Worm (Caenorhabditis elegans) whole organism, L4 larva: ENCODE data around the gene coa-1.

ENCODE experiments used
- F37D6.2 ChIP-seq: sonication (generic microtip); optimal IDR thresholded peaks from 2 replicates; lab custom pipeline; 2016; ENCODE audit warnings: mild to moderate bottlenecking, missing genetic modification characterization, missing compliant biosample characterization
- F44E2.7 ChIP-seq: fragments of 200-800 bp; sonication (Bioruptor generic); IDR thresholded peaks from 2 replicates; pipeline ENCODE4 v2.1.2; 2022; ENCODE audit warnings: missing genetic modification characterization, missing compliant biosample characterization
- R02D3.7 ChIP-seq: fragments of 150-350 bp; sonication (generic microtip); optimal IDR thresholded peaks from 3 replicates; lab custom pipeline; 2014; ENCODE audit warnings: missing biosample characterization, missing genetic modification characterization
- T20F7.1 ChIP-seq: fragments of 200-800 bp; sonication (Bioruptor generic); optimal IDR thresholded peaks from 2 replicates; lab custom pipeline; 2018; ENCODE audit warnings: mild to moderate bottlenecking, missing genetic modification characterization, missing compliant biosample characterization
- Y105C5A.15 ChIP-seq: fragments of 200-800 bp; sonication (Bioruptor generic); IDR thresholded peaks from 2 replicates; pipeline ENCODE4 v1.3.6; 2022; ENCODE audit warnings: missing genetic modification characterization, missing compliant biosample characterization
- Y48G9A.11 ChIP-seq: fragments of 200-800 bp; sonication (Bioruptor generic); IDR thresholded peaks from 2 replicates; pipeline ENCODE4 v1.3.6; 2022; ENCODE audit warnings: missing genetic modification reagents, missing genetic modification characterization, missing compliant biosample characterization
- Y5F2A.4 ChIP-seq: fragments of 200-800 bp; sonication (Bioruptor generic); optimal IDR thresholded peaks from 2 replicates; lab custom pipeline; 2018; ENCODE audit warnings: mild to moderate bottlenecking, missing genetic modification characterization, missing compliant biosample characterization
- ZK546.5 ChIP-seq, 2 experiments: sonication (generic microtip); optimal IDR thresholded peaks; 2 replicates each; lab custom pipeline; 2017; ENCODE audit warnings: missing biosample characterization in 2 of 2, missing genetic modification characterization in 2 of 2
- ama-1 ChIP-seq: fragments of 150-350 bp; optimal IDR thresholded peaks from 2 replicates; lab custom pipeline; 2014; ENCODE audit warnings: inconsistent platforms, mixed read lengths
- arid-1 ChIP-seq: fragments of 200-800 bp; sonication (Bioruptor generic); conservative IDR thresholded peaks from 2 replicates; pipeline ENCODE4 v1.3.6; 2022; ENCODE audit warnings: missing genetic modification reagents, missing genetic modification characterization, missing compliant biosample characterization
- ceh-20 ChIP-seq: fragments of 200-800 bp; sonication (Bioruptor generic); IDR thresholded peaks from 2 replicates; pipeline ENCODE4 v1.3.6; 2022; ENCODE audit warnings: missing genetic modification reagents, missing genetic modification characterization, missing compliant biosample characterization
- daf-12 ChIP-seq: fragments of 150-350 bp; optimal IDR thresholded peaks from 2 replicates; lab custom pipeline; 2014; ENCODE audit warnings: missing biosample characterization, missing genetic modification reagents, missing genetic modification characterization
- daf-16 ChIP-seq, 3 experiments: sonication (generic microtip); optimal IDR thresholded peaks; 2 replicates each; lab custom pipeline; 2016 to 2017; ENCODE audit warnings: missing genetic modification characterization in 3 of 3, missing genetic modification reagents in 3 of 3, mild to moderate bottlenecking in 2 of 3, missing compliant biosample characterization in 2 of 3, missing biosample characterization in 1 of 3, moderate library complexity in 1 of 3
- daf-8 ChIP-seq: fragments of 200-800 bp; sonication (Bioruptor generic); IDR thresholded peaks from 2 replicates; pipeline ENCODE4 v1.3.6; 2022; ENCODE audit warnings: missing genetic modification characterization, missing compliant biosample characterization
- fos-1 ChIP-seq: fragments of 150-350 bp; optimal IDR thresholded peaks from 2 replicates; lab custom pipeline; 2014; ENCODE audit warnings: missing biosample characterization, missing genetic modification characterization
- gei-8 ChIP-seq: fragments of 200-800 bp; sonication (Bioruptor generic); optimal IDR thresholded peaks from 2 replicates; lab custom pipeline; 2018; ENCODE audit warnings: mild to moderate bottlenecking, missing genetic modification characterization, missing compliant biosample characterization
- hmg-1.1 ChIP-seq: fragments of 200-800 bp; sonication (Bioruptor generic); IDR thresholded peaks from 2 replicates; pipeline ENCODE4 v1.3.6; 2022; ENCODE audit warnings: missing genetic modification reagents, missing genetic modification characterization, missing compliant biosample characterization
- lin-15B ChIP-seq: fragments of 150-350 bp; sonication (generic microtip); optimal IDR thresholded peaks from 3 replicates; lab custom pipeline; 2014; ENCODE audit warnings: missing biosample characterization, missing genetic modification characterization
- lir-3 ChIP-seq: sonication (generic microtip); optimal IDR thresholded peaks from 2 replicates; lab custom pipeline; 2016; ENCODE audit warnings: mild to moderate bottlenecking, missing genetic modification characterization, missing compliant biosample characterization
- mxl-2 ChIP-seq: fragments of 200-800 bp; sonication (Bioruptor generic); conservative IDR thresholded peaks from 2 replicates; pipeline ENCODE4 v1.3.6; 2022; ENCODE audit warnings: missing genetic modification reagents, missing genetic modification characterization, missing compliant biosample characterization
- nhr-237 ChIP-seq: sonication (generic microtip); optimal IDR thresholded peaks from 2 replicates; lab custom pipeline; 2017; ENCODE audit warnings: missing biosample characterization, missing genetic modification characterization
- nhr-41 ChIP-seq: fragments of 200-800 bp; sonication (Bioruptor generic); IDR thresholded peaks from 2 replicates; pipeline ENCODE4 v1.3.6; 2022; ENCODE audit warnings: missing genetic modification reagents, missing genetic modification characterization, missing compliant biosample characterization
- nhr-48 ChIP-seq: sonication (generic microtip); optimal IDR thresholded peaks from 2 replicates; lab custom pipeline; 2016; ENCODE audit warnings: mild to moderate bottlenecking, missing genetic modification characterization, missing compliant biosample characterization
- nhr-76 ChIP-seq: fragments of 150-350 bp; optimal IDR thresholded peaks from 2 replicates; lab custom pipeline; 2014; ENCODE audit warnings: missing biosample characterization, missing genetic modification characterization
- nhr-77 ChIP-seq: fragments of 150-350 bp; optimal IDR thresholded peaks from 2 replicates; lab custom pipeline; 2014; ENCODE audit warnings: missing biosample characterization, missing genetic modification characterization
- snpc-4 ChIP-seq: fragments of 150-350 bp; optimal IDR thresholded peaks from 2 replicates; lab custom pipeline; 2014; ENCODE audit warnings: missing biosample characterization, missing genetic modification characterization
- spr-1 ChIP-seq: sonication (generic microtip); optimal IDR thresholded peaks from 2 replicates; lab custom pipeline; 2016; ENCODE audit warnings: mild to moderate bottlenecking, missing genetic modification characterization, missing compliant biosample characterization
- spr-3 ChIP-seq: fragments of 200-800 bp; sonication (Bioruptor generic); optimal IDR thresholded peaks from 2 replicates; lab custom pipeline; 2018; ENCODE audit warnings: mild to moderate bottlenecking, missing genetic modification characterization, missing compliant biosample characterization
- unc-39 ChIP-seq: sonication (generic microtip); optimal IDR thresholded peaks from 2 replicates; lab custom pipeline; 2017; ENCODE audit warnings: missing biosample characterization, missing genetic modification characterization
- vab-7 ChIP-seq: fragments of 200-800 bp; sonication (Bioruptor generic); IDR thresholded peaks from 2 replicates; pipeline ENCODE4 v1.3.6; 2022; ENCODE audit warnings: missing genetic modification reagents, missing genetic modification characterization, missing compliant biosample characterization
- zag-1 ChIP-seq: fragments of 150-350 bp; optimal IDR thresholded peaks from 2 replicates; lab custom pipeline; 2014; ENCODE audit warnings: missing biosample characterization, missing genetic modification characterization
- zfp-3 ChIP-seq: fragments of 200-800 bp; sonication (Bioruptor generic); conservative IDR thresholded peaks from 2 replicates; pipeline ENCODE4 v1.3.6; 2022; ENCODE audit warnings: missing genetic modification reagents, missing genetic modification characterization, missing compliant biosample characterization
- zip-11 ChIP-seq: fragments of 200-800 bp; sonication (Bioruptor generic); IDR thresholded peaks from 2 replicates; pipeline ENCODE4 v1.3.6; 2022; ENCODE audit warnings: missing genetic modification characterization, missing compliant biosample characterization
- ztf-11 ChIP-seq: fragments of 150-350 bp; optimal IDR thresholded peaks from 2 replicates; lab custom pipeline; 2014; ENCODE audit warnings: missing biosample characterization, missing genetic modification characterization

The coa-1 gene

DNA sequence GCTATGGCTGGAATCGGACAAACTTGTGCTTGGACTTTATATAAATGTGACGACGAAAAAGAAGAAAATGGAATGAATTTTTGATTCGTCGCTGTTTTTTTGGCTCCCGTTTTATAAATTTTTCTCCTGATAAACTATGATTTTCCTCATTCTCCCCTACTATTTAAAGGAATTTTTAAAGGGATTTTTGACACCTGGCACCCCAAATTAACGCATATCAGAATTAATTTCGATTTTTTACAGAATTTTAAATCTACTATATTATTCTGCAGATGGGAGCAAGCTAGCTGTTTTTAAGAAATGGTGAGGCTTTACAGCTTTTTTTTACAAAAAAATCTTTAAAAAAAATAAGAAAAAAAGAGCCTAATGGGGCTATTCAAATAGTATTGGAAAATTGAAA, at the start of gene coa-1:
Gene coa-1 (plus strand): TSS at position 301 of the 400 bp plus-strand sequence.
- TF ChIP-seq ztf-11: no peak

DNA sequence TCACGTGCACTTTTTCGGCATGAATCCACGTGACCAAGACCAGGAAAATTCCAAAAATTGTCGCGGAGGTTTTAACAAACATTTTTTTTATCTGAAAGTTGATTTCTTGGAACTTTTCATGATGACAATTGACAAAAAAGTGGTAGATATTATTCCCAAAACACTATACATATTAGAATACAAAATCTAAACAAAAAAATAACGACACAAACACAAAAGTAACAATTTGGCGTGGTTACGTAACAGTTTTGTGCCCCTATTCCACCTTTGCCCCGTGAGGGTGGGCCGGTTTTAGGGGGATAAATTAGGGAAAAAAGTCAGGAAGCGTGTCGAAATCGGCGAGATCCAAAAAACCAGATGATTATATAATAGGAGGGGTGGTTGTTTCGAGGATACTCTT, 47.3 kb upstream of the coa-1 start, which contains the start of gene gegf-1:
Gene gegf-1 (minus strand): TSS at position 101 of the 400 bp plus-strand sequence.
- TF ChIP-seq R02D3.7 (tag; lab: Kevin White, UChicago) (no peak), ZK546.5 (tag; optimal IDR thresholded peaks at IDR 0.05; lab: Kevin White, UChicago) (no peak), lin-15B (no peak), nhr-41 (GFP tag; lab: Robert Waterston, UW) (no peak), nhr-237 (no peak), snpc-4 (no peak), Y48G9A.11 (GFP tag; lab: Robert Waterston, UW) (no peak), zag-1 (tag; lab: Kevin White, UChicago) (no peak), daf-12 (tag; lab: Kevin White, UChicago) (no peak), lir-3 (tag; lab: Kevin White, UChicago) (no peak), gei-8 (GFP tag; lab: Kevin White, UChicago) (no peak), nhr-76 (no peak), mxl-2 (GFP tag; lab: Robert Waterston, UW) (no peak), Y5F2A.4 (GFP tag; lab: Kevin White, UChicago) (no peak), T20F7.1 (GFP tag; lab: Kevin White, UChicago) (no peak), vab-7 (GFP tag; lab: Robert Waterston, UW) (no peak), nhr-77 (tag; lab: Kevin White, UChicago) (no peak)

DNA sequence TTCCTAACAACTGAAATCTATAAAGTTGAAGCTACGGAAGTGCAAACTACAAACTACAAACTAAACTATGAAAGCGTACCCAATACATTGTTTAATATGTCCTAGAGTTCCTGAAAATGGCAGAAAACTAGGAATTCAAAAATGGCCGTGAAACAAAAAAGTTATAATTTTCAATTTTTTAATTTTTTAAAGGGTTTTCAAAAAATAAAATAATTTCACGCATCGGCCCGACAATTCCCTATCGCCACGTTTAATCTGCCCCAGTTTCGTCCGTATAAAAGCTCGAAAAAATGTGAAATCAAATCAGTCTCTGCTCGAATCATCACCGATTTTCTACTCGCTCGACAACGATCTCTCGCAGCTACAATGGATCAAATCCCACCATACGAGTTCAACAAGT, 46.4 kb upstream of the coa-1 start, which contains the start of gene Y38C1AA.7:
Gene Y38C1AA.7 (plus strand): TSS at position 301 of the 400 bp plus-strand sequence.
- TF ChIP-seq daf-12 (tag; lab: Kevin White, UChicago) (no peak), Y105C5A.15 (GFP tag; lab: Robert Waterston, UW) (no peak), F44E2.7 (GFP tag; lab: Robert Waterston, UW) (no peak), hmg-1.1 (no peak), spr-3 (GFP tag; lab: Kevin White, UChicago) (no peak)
- TF ChIP-seq, all 104 proteins: peak for 0

DNA sequence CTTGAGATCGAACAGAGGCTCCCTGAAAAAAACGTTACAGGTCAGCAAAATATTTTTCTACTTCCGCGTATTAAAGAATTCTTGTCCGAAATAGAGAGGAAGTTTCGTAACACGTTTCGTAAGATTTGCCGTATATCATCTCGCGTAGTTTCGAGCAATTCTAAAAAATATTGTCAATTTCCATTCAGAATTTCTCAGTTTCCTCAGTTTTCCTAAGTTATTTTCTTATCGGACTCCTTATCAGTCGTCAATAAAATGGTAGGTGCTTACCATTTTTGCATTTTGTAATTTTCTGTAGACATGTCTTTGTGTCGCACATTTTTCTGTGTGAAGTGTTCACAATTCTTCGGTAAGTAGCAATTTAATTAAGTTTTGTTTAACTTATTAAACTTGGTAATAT, 45.2 kb upstream of the coa-1 start, which contains the start of gene Y38C1AA.19:
Gene Y38C1AA.19 (plus strand): TSS at position 301 of the 400 bp plus-strand sequence.
- no peak for TF ChIP-seq zip-11 (GFP tag; lab: Robert Waterston, UW)
- no peak for TF ChIP-seq ZK546.5 (tag; optimal IDR thresholded peaks at IDR 0.05; lab: Kevin White, UChicago)
- no peak for TF ChIP-seq nhr-237
- no peak for TF ChIP-seq vab-7 (GFP tag; lab: Robert Waterston, UW)
- no peak for TF ChIP-seq arid-1 (GFP tag; lab: Robert Waterston, UW)
- TF ChIP-seq gei-8 (GFP tag; lab: Kevin White, UChicago): no peak
- no peak for TF ChIP-seq F37D6.2 (tag; lab: Kevin White, UChicago)

DNA sequence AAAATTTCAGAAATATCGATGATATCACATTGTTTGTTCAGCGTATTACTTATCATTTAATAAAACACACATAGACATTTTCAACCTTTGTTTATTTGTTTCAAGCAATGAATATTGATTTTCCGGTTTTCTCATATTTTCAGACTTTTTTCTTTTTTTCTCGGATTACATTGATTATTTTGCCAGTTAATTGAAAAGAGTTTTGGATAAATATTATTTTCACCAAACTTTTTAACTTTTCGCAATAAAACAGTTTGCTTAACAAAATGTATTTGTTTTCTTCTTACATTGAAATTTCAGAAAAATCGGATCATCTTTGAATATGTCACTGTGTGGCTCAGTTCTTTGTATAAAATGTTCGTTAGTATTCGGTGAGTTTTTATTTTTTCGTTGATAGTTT, 42.6 kb upstream of the coa-1 start, which contains the start of gene Y38C1AA.6:
Gene Y38C1AA.6 (plus strand): TSS at position 301 of the 400 bp plus-strand sequence.
- TF ChIP-seq gei-8 (GFP tag; lab: Kevin White, UChicago) (no peak), daf-8 (no peak), fos-1 (tag; lab: Kevin White, UChicago) (no peak), daf-16 (GFP tag; optimal IDR thresholded peaks at IDR 0.05; lab: Kevin White, UChicago) (no peak), daf-16 (tag; optimal IDR thresholded peaks at IDR 0.05; lab: Kevin White, UChicago) (peak; percentile 62), ceh-20 (GFP tag; lab: Robert Waterston, UW) (no peak)
- TF ChIP-seq, all 104 proteins: peak for 1

DNA sequence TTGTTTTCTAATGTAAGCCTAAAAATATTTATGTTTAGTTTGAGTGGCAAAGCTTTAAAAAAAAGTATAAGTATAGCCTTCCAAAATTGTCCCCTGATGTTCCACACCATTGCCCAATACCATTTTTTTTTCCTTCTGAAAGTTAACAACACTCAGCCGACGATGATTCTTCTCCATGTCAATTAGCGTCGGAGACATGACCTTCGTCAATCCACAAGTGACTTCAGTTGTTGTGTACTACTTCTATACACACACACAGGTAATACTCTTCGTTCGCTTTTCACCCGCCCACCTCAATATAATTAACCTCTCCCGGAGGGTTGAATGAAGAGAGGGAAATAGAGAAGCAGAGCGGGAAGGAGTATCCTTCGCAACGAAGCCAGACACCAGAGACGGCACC, 40.3 kb upstream of the coa-1 start, which contains the start of gene cutl-24:
Gene cutl-24 (plus strand): TSS at position 301 of the 400 bp plus-strand sequence.
- no peak for TF ChIP-seq vab-7 (GFP tag; lab: Robert Waterston, UW)
- no peak for TF ChIP-seq spr-3 (GFP tag; lab: Kevin White, UChicago)
- no peak for TF ChIP-seq nhr-48 (tag; lab: Kevin White, UChicago)
- no peak for TF ChIP-seq spr-1
- no peak for TF ChIP-seq zfp-3 (GFP tag; lab: Robert Waterston, UW)
- no peak for TF ChIP-seq ama-1 (lab: Kevin White, UChicago)
- TF ChIP-seq fos-1 (tag; lab: Kevin White, UChicago): no peak
- no peak for TF ChIP-seq daf-16 (GFP tag; optimal IDR thresholded peaks at IDR 0.05; lab: Kevin White, UChicago)
- TF ChIP-seq daf-16 (tag; optimal IDR thresholded peaks at IDR 0.05; lab: Kevin White, UChicago): no peak
- TF ChIP-seq unc-39 (tag; lab: Kevin White, UChicago): no peak
- TF ChIP-seq, all 104 proteins: peak for 0
